Worm (Caenorhabditis elegans) whole organism, early embryonic: Measurements from ENCODE around the gene F42H10.2.

Source experiments
- B0310.2 ChIP-seq: sonication (generic microtip); optimal IDR thresholded peaks from 2 replicates; lab custom pipeline; 2016; ENCODE audit warnings: mild to moderate bottlenecking, missing genetic modification characterization, missing compliant biosample characterization
- F13C5.2 ChIP-seq: sonication (generic microtip); optimal IDR thresholded peaks from 2 replicates; lab custom pipeline; 2017; ENCODE audit warnings: mild to moderate bottlenecking, missing genetic modification characterization, inconsistent platforms, missing compliant biosample characterization
- aly-1 ChIP-seq: sonication (generic microtip); optimal IDR thresholded peaks from 2 replicates; lab custom pipeline; 2016; ENCODE audit warnings: missing genetic modification characterization, missing compliant biosample characterization
- ama-1 ChIP-seq: fragments of 150-350 bp; optimal IDR thresholded peaks from 2 replicates; lab custom pipeline; 2014
- ceh-13 ChIP-seq: fragments of 200-800 bp; sonication (Bioruptor generic); optimal IDR thresholded peaks from 2 replicates; lab custom pipeline; 2018; ENCODE audit warnings: mild to moderate bottlenecking, missing genetic modification characterization, missing compliant biosample characterization
- ceh-36 ChIP-seq: sonication (generic microtip); optimal IDR thresholded peaks from 2 replicates; lab custom pipeline; 2016; ENCODE audit warnings: missing genetic modification characterization, inconsistent platforms, missing compliant biosample characterization
- ets-7 ChIP-seq: sonication (generic microtip); optimal IDR thresholded peaks from 2 replicates; lab custom pipeline; 2016; ENCODE audit warnings: missing genotype, missing genetic modification characterization, missing compliant biosample characterization
- flt-1 ChIP-seq: fragments of 200-800 bp; sonication (Bioruptor generic); IDR thresholded peaks from 2 replicates; pipeline ENCODE4 v1.3.6; 2022; ENCODE audit warnings: missing genetic modification characterization, missing compliant biosample characterization
- hmbx-1 ChIP-seq: sonication (generic microtip); optimal IDR thresholded peaks from 2 replicates; lab custom pipeline; 2016; ENCODE audit warnings: mild to moderate bottlenecking, missing genetic modification characterization, missing compliant biosample characterization
- hmg-4 ChIP-seq: fragments of 200-800 bp; sonication (Bioruptor generic); optimal IDR thresholded peaks from 2 replicates; lab custom pipeline; 2018; ENCODE audit warnings: mild to moderate bottlenecking, missing genetic modification characterization, missing compliant biosample characterization
- hnd-1 ChIP-seq: sonication (generic microtip); optimal IDR thresholded peaks from 2 replicates; lab custom pipeline; 2016; ENCODE audit warnings: missing genetic modification characterization, missing compliant biosample characterization
- pes-1 ChIP-seq: fragments of 200-800 bp; sonication (Bioruptor generic); IDR thresholded peaks from 2 replicates; pipeline ENCODE4 v1.3.6; 2022; ENCODE audit warnings: missing genetic modification reagents, missing genetic modification characterization, missing compliant biosample characterization
- scrt-1 ChIP-seq: fragments of 200-800 bp; sonication (Bioruptor generic); IDR thresholded peaks from 2 replicates; pipeline ENCODE4 v1.3.6; 2022; ENCODE audit warnings: missing genetic modification characterization, missing compliant biosample characterization
- sea-1 ChIP-seq: fragments of 200-800 bp; sonication (Bioruptor generic); conservative IDR thresholded peaks from 2 replicates; pipeline ENCODE4 v1.3.6; 2022; ENCODE audit warnings: missing genetic modification characterization, missing compliant biosample characterization
- tbx-11 ChIP-seq: fragments of 200-800 bp; sonication (Bioruptor generic); IDR thresholded peaks from 2 replicates; pipeline ENCODE4 v1.3.6; 2022; ENCODE audit warnings: missing genetic modification characterization, missing compliant biosample characterization
- tbx-37 ChIP-seq: fragments of 200-800 bp; sonication (Bioruptor generic); conservative IDR thresholded peaks from 2 replicates; pipeline ENCODE4 v1.3.6; 2022; ENCODE audit warnings: missing genetic modification reagents, missing genetic modification characterization, missing compliant biosample characterization
- tra-4 ChIP-seq: sonication (generic microtip); optimal IDR thresholded peaks from 2 replicates; lab custom pipeline; 2017; ENCODE audit warnings: missing genetic modification characterization, missing compliant biosample characterization

F42H10.2 gene

DNA sequence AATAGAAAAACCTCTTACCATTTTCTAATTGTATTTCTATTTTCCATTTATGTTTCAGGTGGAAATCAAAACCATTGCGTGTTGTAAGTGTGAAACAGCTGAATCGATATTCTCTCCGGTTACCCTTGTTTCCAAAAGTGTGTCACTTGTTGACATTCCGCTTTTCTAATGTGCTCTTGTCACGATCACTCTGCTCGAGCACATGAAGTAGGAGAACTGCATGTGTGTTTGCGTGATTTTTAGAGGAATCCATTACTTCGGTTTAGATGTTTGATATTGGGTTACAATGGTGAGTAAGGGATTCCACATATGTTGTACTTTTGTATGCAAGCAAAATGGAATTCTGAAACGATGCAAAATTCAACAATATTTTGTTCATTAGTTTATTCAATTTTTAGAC is 39.9 kb upstream of the F42H10.2 start:
- no peak for TF ChIP-seq ceh-36 (tag; lab: Kevin White, UChicago)
- no peak for TF ChIP-seq flt-1
- TF ChIP-seq sea-1 (GFP tag; lab: Robert Waterston, UW): no peak
- TF ChIP-seq hmbx-1 (tag; lab: Kevin White, UChicago): no peak
- TF ChIP-seq scrt-1: no peak
- no peak for TF ChIP-seq hnd-1 (tag; lab: Kevin White, UChicago)
- no peak for TF ChIP-seq hmg-4
- no peak for TF ChIP-seq ets-7 (tag; lab: Kevin White, UChicago)
- no peak for TF ChIP-seq ceh-13 (GFP tag; lab: Kevin White, UChicago)

DNA sequence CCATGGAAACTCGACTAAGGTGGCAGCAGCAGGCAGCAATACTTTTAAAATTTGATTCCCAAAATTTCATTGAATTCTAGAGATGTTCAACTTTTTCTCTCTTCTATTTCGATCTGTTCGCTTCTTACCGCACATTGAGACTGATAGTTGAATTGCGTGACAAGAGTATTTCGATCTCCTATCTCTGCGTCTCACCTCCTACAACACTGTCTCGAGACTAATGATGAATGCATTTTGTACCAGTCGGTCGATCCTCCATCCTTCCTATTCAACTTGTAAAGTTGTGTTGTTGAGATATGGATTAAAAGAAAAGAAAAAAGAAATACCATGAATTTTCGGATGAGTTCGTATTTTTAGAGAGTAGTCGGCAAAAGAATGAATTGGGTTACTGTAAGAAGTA is 39.2 kb upstream of the F42H10.2 start:
- TF ChIP-seq hnd-1 (tag; lab: Kevin White, UChicago) (no peak), scrt-1 (no peak), ama-1 (lab: Kevin White, UChicago) (no peak), F13C5.2 (tag; lab: Kevin White, UChicago) (no peak), tra-4 (tag; lab: Kevin White, UChicago) (no peak), pes-1 (GFP tag; lab: Robert Waterston, UW) (no peak), hmg-4 (no peak), ets-7 (tag; lab: Kevin White, UChicago) (no peak)

DNA sequence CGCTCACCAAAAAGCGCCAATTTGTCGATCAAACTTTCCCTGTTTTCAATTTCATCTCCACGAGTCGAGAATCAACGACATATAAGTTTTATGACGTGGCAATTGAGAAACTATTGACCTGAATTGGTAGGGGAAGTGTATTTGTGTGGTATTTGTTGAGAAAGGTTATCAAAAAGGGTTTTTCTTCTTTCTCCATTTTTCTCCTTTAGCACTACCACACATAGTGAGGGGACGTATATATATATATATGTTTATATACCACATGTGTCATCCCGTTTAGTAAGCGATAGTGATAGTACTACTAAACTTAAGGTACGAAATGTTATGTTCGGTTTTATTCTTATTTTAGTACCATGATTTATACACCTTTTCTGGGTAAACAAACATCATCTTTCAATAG is 32.8 kb upstream of the F42H10.2 start:
- no peak for TF ChIP-seq sea-1 (GFP tag; lab: Robert Waterston, UW)
- TF ChIP-seq scrt-1: no peak
- TF ChIP-seq tbx-37 (GFP tag; lab: Robert Waterston, UW): no peak
- no peak for TF ChIP-seq aly-1 (tag; lab: Kevin White, UChicago)
- no peak for TF ChIP-seq hmg-4
- TF ChIP-seq ets-7 (tag; lab: Kevin White, UChicago): no peak
- no peak for TF ChIP-seq hnd-1 (tag; lab: Kevin White, UChicago)
- TF ChIP-seq F13C5.2 (tag; lab: Kevin White, UChicago): no peak
- TF ChIP-seq ceh-13 (GFP tag; lab: Kevin White, UChicago): no peak
- TF ChIP-seq ama-1 (lab: Kevin White, UChicago): no peak
- no peak for TF ChIP-seq pes-1 (GFP tag; lab: Robert Waterston, UW)
- TF ChIP-seq tbx-11: no peak
- no peak for TF ChIP-seq ceh-36 (tag; lab: Kevin White, UChicago)
- TF ChIP-seq flt-1: no peak
- TF ChIP-seq tra-4 (tag; lab: Kevin White, UChicago): no peak

DNA sequence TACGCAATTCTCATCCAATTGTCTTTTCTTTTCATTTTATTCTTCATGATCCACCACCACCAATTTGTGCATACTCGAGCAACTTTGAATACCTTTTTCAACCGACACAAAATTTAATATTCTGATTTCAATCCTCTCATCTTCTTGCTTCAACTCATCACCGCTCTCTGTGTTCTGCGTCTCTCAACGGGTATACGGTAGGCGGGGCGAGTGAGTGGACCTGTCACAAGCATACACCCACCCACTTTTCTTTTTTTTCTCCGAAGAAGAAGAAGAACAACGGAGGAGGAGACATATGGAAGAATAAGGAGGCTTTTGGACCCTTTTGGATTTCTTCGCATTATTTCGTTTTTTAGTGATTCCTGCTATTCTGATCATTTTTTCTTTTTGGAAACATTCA is 29.0 kb upstream of the F42H10.2 start:
- TF ChIP-seq hmg-4 (no peak), hmbx-1 (tag; lab: Kevin White, UChicago) (no peak), tbx-37 (GFP tag; lab: Robert Waterston, UW) (no peak), scrt-1 (no peak), flt-1 (no peak), ceh-36 (tag; lab: Kevin White, UChicago) (no peak), tbx-11 (no peak), sea-1 (GFP tag; lab: Robert Waterston, UW) (no peak), hnd-1 (tag; lab: Kevin White, UChicago) (no peak), B0310.2 (tag; lab: Kevin White, UChicago) (no peak), F13C5.2 (tag; lab: Kevin White, UChicago) (no peak)

DNA sequence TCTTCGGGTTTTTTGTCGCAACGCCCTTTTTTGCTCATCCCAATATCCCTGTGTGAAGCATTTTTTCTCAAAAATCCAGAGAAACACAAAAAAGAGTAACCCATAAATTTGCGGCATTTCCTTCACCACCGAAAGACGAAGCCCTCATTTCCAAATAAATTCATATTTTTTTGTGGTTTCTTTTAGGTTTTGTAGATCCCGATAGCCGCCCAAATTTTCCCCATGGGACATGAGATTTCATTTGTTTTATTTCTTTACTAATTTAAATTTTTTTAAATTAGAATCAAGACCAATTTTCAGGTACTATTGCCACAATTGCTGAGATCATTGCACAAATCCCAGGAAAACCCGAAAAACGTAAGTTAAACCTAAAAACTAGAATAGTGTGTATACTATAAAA is 23.7 kb upstream of the F42H10.2 start, which contains the start of gene mig-39:
mig-39 (plus strand) TSS at position 301 of the 400 bp plus-strand sequence.
- TF ChIP-seq sea-1 (GFP tag; lab: Robert Waterston, UW) (no peak), ama-1 (lab: Kevin White, UChicago) (no peak), hmg-4 (no peak), hmbx-1 (tag; lab: Kevin White, UChicago) (no peak), tbx-11 (no peak), aly-1 (tag; lab: Kevin White, UChicago) (no peak), flt-1 (no peak), ets-7 (tag; lab: Kevin White, UChicago) (no peak), ceh-13 (GFP tag; lab: Kevin White, UChicago) (no peak), tra-4 (tag; lab: Kevin White, UChicago) (no peak)

DNA sequence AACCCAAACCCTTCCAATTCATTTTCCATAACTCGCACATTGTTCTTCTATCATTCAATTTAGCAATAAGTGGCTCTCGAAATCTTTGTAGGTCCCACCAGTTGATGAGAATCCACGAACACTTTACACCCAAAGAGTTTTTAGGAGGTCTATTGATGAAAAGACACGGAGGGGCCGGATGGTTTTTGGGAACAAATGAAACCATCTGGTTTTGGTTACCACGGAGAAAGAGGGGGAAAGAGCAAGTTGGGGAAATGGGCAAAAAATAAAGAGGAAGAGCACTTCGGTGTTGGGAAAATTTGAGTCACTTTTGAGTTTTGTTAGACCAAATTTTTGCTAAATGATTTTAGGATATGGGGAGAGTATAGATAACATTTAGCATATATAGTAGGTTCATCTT is 22.9 kb upstream of the F42H10.2 start:
- TF ChIP-seq tbx-11 (no peak), scrt-1 (no peak), F13C5.2 (tag; lab: Kevin White, UChicago) (no peak), flt-1 (no peak), ama-1 (lab: Kevin White, UChicago) (no peak), B0310.2 (tag; lab: Kevin White, UChicago) (no peak)

DNA sequence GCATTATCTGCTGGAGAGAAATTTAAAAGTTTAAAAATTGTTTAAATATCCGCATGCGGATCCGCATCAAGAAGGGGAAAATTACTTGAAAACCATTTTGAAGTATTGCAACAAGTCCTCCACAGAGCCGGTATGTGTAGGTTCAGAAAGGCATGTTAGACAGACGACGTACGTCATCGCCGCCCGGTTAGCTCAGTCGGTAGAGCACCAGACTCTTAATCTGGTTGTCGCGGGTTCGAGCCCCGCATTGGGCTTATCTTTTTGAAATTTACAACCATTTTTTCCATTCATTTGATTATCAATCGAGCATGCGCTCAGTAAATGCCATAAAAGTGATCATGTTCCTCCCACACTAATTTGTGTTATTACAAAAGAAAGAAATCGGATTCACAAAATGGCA is 17.1 kb upstream of the F42H10.2 start:
- TF ChIP-seq hmbx-1 (tag; lab: Kevin White, UChicago) (no peak), scrt-1 (0 out of 2 replicates have a peak, but pooled peaks have one; percentile 16), sea-1 (GFP tag; lab: Robert Waterston, UW) (0 out of 2 replicates have a peak, but pooled peaks have one; percentile 43)

DNA sequence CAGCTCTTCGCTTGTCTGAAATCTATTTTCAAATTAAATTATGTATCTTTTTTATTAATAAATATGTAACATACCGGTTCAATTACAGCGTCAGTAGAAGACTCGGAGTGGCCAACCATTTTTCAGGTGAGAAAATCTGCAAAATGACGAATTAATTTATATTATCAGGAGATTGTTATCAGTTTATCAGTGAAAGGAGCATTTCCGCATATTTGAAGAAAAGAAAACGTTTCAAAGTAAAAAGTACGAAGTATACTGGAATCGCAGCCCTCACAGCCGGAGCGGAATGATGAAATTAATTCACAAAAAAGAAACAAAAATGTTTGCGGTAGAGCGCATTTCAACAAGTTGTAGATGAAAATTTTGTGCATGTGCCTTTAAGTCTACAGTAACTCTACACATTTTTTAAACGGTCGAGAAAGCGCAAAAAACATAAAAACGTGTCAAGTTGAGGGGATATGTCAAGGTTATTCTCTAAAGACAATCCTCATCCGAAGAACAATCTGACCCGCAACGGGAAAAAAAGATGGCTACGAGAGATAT is 11.0 kb upstream of the F42H10.2 start:
- TF ChIP-seq tbx-11: no peak
- TF ChIP-seq flt-1: no peak

DNA sequence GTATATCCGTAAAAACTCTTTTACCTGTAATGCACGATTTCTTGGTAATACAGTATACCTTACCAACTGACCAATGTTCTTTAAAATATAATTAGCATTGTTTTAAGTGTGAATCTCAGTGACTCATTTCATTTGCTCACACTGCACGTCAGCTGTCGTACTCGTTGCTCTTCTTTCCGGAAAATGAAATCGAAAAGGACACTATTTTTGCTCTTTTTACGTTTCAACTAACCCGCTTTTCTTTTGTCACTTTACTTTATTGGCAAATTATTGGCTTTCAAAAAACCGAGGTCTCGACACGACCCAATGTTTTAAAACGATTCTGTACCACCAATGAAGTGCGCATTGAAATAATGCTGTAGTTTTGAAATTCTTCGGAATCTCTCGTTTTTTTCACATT is 10.1 kb upstream of the F42H10.2 start, which contains the start of gene F42H10.6:
F42H10.6 (minus strand) TSS at position 101 of the 400 bp plus-strand sequence.
- TF ChIP-seq aly-1 (tag; lab: Kevin White, UChicago): no peak
- no peak for TF ChIP-seq hnd-1 (tag; lab: Kevin White, UChicago)
- TF ChIP-seq ets-7 (tag; lab: Kevin White, UChicago): no peak
- TF ChIP-seq F13C5.2 (tag; lab: Kevin White, UChicago): no peak
- TF ChIP-seq B0310.2 (tag; lab: Kevin White, UChicago): no peak
- no peak for TF ChIP-seq hmbx-1 (tag; lab: Kevin White, UChicago)
- no peak for TF ChIP-seq pes-1 (GFP tag; lab: Robert Waterston, UW)
- TF ChIP-seq sea-1 (GFP tag; lab: Robert Waterston, UW): no peak
- no peak for TF ChIP-seq hmg-4
- no peak for TF ChIP-seq scrt-1
- TF ChIP-seq tbx-11: no peak
- no peak for TF ChIP-seq tbx-37 (GFP tag; lab: Robert Waterston, UW)
- TF ChIP-seq tra-4 (tag; lab: Kevin White, UChicago): no peak
- no peak for TF ChIP-seq flt-1
- no peak for TF ChIP-seq ceh-36 (tag; lab: Kevin White, UChicago)
- no peak for TF ChIP-seq ama-1 (lab: Kevin White, UChicago)
- no peak for TF ChIP-seq ceh-13 (GFP tag; lab: Kevin White, UChicago)
